Worm (Caenorhabditis elegans) whole organism, dauer: Measurements from ENCODE around the gene angl-1.

Source experiments
- unc-62 ChIP-seq: sonication (generic microtip); optimal IDR thresholded peaks from 2 replicates; lab custom pipeline; 2017; ENCODE audit warnings: missing biosample characterization, missing genetic modification reagents, missing genetic modification characterization

The angl-1 gene

DNA sequence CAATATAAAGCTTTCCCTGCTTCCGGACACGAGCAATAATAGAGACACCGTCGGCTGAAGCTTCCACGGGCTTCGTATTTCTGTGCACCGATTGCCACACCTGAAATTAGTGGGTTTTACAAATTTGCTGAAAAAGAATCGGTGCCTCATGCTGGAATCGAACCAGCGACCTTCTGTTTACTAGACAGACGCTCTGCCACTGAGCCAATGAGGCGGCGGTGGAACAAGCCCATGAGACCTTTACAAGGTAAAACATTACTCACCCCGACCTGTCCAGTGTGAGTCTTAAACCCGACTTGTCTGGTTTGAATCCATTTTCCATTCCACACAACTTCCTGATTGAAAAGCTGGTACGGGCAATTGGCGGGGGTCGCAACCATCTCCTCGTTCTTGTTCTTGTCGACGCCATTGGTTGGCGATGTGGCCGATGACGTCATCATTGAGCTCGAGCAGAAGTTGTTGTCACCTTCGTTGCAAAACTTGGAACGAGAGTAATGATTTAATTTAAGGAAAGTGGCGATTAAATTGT is 11.7 kb downstream of the angl-1 start, which contains the start of gene ndx-2:
ndx-2 (minus strand) TSS at position 479 of the 529 bp plus-strand sequence.
- TF ChIP-seq unc-62 (GFP tag; lab: Kevin White, UChicago) = no peak

DNA sequence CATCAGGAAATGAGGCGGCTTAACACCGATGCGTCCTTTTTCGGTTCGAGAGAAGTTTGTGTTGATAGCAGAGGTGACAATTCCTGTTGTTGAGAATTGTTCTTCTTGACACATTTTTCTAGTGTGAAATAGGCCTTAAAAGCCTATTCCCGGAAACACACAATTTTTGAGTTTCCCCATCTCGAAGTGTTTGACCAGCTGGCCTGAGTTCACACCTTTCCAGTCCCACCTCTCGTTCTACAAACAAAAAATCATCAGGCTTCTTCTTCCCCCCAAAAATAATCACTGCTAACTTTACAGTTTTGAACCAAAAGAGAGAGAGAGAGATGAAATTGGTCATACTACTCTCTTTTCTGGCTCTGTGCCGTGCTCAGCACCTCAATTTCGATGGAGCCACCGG is 13.7 kb downstream of the angl-1 start, which contains the start of gene W02G9.4:
W02G9.4 (plus strand) TSS at position 301 of the 400 bp plus-strand sequence.
- TF ChIP-seq unc-62 (GFP tag; lab: Kevin White, UChicago) = no peak

- TF ChIP-seq unc-62 (GFP tag; lab: Kevin White, UChicago) = no peak
Measured at ce11 chrV:2671155-2671554, 18.3 kb downstream of the angl-1 start, which contains the start of gene kel-8. Gene kel-8 (plus strand): TSS chrV:2671455.

ce11 chrV:2672603-2673002 is 19.7 kb downstream of the angl-1 start, which contains the start of gene W02G9.3:
Gene W02G9.3 (plus strand): TSS chrV:2672986.
- no peak for TF ChIP-seq unc-62 (GFP tag; lab: Kevin White, UChicago)

DNA sequence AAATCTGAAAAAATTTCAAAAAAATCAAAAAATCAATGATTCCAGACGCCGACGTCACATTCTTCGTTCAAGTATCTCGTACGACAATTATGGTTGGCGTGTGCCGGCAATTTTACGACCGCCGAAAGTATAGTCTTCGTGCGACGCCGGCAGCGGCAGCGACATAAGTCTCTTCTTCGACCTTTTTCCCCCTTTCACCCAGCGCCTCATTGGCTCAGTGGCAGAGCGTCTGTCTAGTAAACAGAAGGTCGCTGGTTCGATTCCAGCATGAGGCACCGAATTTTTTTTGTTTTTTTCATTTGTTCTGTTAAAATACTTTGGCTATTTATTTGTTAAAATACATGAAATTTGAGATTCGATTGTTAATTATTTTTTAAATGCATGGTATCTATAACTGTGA is 20.9 kb downstream of the angl-1 start:
- no peak for TF ChIP-seq unc-62 (GFP tag; lab: Kevin White, UChicago)

DNA sequence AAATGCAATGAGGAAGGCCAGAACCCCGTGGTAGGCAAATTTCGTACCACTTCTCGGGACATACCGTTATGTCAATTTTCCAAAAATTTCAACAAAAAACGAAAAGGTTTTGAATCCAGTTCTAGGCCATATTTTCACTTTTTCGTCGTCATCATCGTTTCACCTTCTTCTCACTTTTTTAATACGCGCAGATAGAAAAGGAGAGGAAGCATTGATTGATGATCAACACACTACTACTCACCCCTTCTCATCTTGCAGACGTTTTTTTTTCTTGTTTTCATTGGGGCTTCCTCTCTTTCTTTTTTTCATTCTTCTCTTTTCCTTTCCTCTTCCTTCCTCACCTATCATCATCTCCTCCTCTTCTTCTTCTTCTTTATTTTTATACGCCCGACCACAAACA is 22.8 kb downstream of the angl-1 start:
- TF ChIP-seq unc-62 (GFP tag; lab: Kevin White, UChicago) = no peak

ce11 chrV:2677648-2678047 is 24.8 kb downstream of the angl-1 start:
- TF ChIP-seq unc-62 (GFP tag; lab: Kevin White, UChicago) = no peak

DNA sequence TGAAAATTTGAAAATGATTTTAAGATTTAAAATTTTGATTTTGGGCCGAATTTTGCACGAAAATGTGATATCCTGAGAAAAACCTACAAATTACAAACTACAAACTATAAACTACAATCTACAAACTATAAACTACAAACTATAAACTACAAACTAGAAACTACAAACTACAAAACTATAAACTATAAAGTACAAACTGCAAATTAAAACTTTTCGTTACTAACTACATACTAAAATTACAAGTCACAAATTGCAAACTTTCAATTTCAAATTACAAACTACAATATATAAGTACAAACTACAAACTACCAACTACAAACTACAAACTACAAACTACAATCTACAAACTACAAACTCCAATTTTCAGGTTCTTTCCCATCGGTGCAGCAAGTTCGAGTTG is 30.6 kb downstream of the angl-1 start:
- TF ChIP-seq unc-62 (GFP tag; lab: Kevin White, UChicago) = no peak

DNA sequence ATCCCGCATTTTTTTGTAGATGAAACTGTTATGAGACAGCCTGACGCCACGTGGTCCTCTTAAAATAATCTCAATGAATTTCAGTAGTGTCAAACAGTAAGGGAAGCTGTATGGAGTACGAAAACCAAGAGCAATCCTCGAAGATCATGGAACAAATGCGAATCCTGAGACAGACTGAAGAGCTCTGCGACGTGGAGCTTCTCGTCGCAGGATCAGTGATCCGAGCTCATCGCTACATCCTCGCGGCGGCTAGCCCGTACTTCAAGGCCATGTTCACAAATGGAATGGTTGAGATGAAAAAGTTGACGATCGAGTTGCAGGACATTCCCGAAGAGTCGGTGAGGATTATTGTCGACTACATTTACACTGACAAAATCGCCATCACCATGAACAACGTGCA is 31.3 kb downstream of the angl-1 start:
- no peak for TF ChIP-seq unc-62 (GFP tag; lab: Kevin White, UChicago)

DNA sequence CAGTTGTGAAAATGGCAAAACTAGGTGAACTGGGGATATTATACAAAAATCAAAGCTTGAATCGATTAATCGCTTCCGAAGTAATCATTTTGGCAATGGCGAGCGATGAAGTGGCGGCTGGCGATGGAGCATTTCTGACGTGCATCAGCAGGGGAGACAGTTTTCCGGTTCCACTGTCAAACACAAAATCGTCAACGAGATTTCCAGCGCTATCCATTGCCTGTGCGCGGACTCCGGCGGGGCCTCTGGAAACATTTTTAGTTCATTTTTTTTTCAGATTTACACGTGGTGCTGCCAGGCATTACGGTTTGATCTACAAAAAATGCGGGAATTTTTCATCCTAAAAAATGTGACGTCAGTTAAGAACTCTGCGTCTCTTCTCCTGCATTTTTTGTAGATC is 35.7 kb downstream of the angl-1 start:
- TF ChIP-seq unc-62 (GFP tag; lab: Kevin White, UChicago) = no peak

- TF ChIP-seq unc-62 (GFP tag; lab: Kevin White, UChicago) = no peak
Measured at ce11 chrV:2690478-2690877, 37.6 kb downstream of the angl-1 start.

DNA sequence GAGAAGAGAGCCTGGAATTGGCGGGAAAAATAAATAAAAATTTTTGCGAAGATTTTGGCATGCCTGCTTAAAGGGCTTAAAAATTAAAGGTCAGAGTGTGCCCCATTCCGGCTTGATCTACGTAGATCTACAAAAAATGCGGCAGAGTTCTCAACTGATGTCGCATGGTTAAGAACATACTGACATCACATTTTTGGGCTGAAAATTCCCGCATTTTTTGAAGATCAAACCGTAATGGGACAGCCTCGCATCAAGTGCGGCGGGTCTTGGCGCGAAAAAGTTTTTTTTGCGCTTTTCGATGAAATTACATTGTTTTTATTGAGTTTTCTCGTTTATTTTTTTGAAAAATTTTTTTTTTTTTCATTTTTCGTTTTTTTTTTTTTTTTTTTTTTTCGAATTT is 38.1 kb downstream of the angl-1 start:
- TF ChIP-seq unc-62 (GFP tag; lab: Kevin White, UChicago) = no peak

ce11 chrV:2694389-2694788 is 41.5 kb downstream of the angl-1 start, which contains the start of gene Y45G12B.2:
Gene Y45G12B.2 (plus strand): TSS chrV:2694771.
- TF ChIP-seq unc-62 (GFP tag; lab: Kevin White, UChicago) = no peak

DNA sequence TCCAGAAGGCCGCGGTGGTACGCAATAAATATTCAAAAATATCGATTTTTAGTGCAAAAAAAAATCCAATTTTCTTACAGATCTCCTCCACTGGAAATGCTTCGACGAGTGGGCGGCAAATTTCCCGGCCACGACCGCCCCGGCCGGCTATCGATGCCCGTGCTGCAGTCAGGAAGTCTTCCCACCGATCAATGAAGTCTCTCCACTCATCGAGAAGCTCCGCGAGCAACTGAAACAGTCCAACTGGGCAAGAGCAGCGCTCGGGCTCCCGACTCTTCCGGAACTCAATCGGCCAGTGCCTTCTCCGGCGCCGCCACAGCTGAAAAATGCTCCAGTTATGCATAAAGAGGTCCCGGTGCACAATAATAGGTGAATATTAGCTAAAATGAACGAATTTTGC is 43.1 kb downstream of the angl-1 start, which contains the start of gene Y45G12B.3:
Y45G12B.3 (minus strand) TSS at position 320 of the 400 bp plus-strand sequence.
- no peak for TF ChIP-seq unc-62 (GFP tag; lab: Kevin White, UChicago)

- TF ChIP-seq unc-62 (GFP tag; lab: Kevin White, UChicago) = no peak
Measured at ce11 chrV:2697693-2698092, 44.8 kb downstream of the angl-1 start.

DNA sequence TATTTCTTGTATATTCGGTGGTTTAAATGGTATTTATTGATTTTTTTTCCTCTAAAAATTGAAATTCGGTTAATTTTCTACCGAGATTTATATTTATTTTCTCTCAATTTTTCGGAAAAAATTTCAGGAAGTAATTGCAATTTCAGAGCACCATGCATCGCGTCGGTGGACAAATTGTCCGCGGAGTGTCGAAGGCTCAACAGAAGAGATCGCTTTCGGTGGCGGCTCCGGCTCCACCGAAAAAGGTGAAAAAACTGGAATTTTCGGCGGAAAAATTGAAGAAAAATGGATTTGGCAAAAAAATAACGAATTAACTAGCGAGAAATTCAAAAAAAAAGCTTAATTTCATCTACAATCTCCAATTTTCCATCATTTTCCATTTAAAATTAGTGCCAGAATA is 45.9 kb downstream of the angl-1 start, which contains the start of gene nuo-5:
nuo-5 (plus strand) TSS at position 147 of the 400 bp plus-strand sequence.
- TF ChIP-seq unc-62 (GFP tag; lab: Kevin White, UChicago) = no peak

ce11 chrV:2702883-2703282 is 50.0 kb downstream of the angl-1 start:
- TF ChIP-seq unc-62 (GFP tag; lab: Kevin White, UChicago) = no peak
